Worm (Caenorhabditis elegans) whole organism, late embryonic: ENCODE results near the gene atgp-2.
A peak's percentile ranks its signal among the peaks of the same experiment; 100 is the strongest.

Source experiments
- C08G9.2 ChIP-seq: sonication (generic microtip); optimal IDR thresholded peaks from 2 replicates; lab custom pipeline; 2016; ENCODE audit warnings: mild to moderate bottlenecking, missing genetic modification characterization, moderate library complexity, missing compliant biosample characterization
- K02D7.2 ChIP-seq: sonication (generic microtip); optimal IDR thresholded peaks from 2 replicates; lab custom pipeline; 2017; ENCODE audit warnings: mild to moderate bottlenecking, missing genetic modification characterization, missing compliant biosample characterization
- K09A11.1 ChIP-seq: sonication (generic microtip); optimal IDR thresholded peaks from 2 replicates; lab custom pipeline; 2017; ENCODE audit warnings: antibody characterized with exemption, mild to moderate bottlenecking, missing genetic modification characterization, missing compliant biosample characterization; ENCODE audit not compliant: insufficient read depth
- Y22D7AL.16 ChIP-seq: sonication (generic microtip); optimal IDR thresholded peaks from 2 replicates; lab custom pipeline; 2016; ENCODE audit warnings: missing genetic modification characterization, missing compliant biosample characterization
- ahr-1 ChIP-seq: sonication (generic microtip); optimal IDR thresholded peaks from 2 replicates; lab custom pipeline; 2016; ENCODE audit warnings: missing genetic modification characterization, missing compliant biosample characterization
- ceh-14 ChIP-seq: sonication (generic microtip); optimal IDR thresholded peaks from 2 replicates; lab custom pipeline; 2016; ENCODE audit warnings: missing genotype, missing genetic modification characterization, missing compliant biosample characterization
- ceh-18 ChIP-seq: sonication (generic microtip); optimal IDR thresholded peaks from 2 replicates; lab custom pipeline; 2016; ENCODE audit warnings: missing genetic modification characterization, missing compliant biosample characterization
- ceh-19 ChIP-seq: fragments of 200-800 bp; sonication (Bioruptor generic); optimal IDR thresholded peaks from 2 replicates; lab custom pipeline; 2018; ENCODE audit warnings: mild to moderate bottlenecking, missing genetic modification characterization, missing compliant biosample characterization
- ceh-2 ChIP-seq: sonication (generic microtip); optimal IDR thresholded peaks from 2 replicates; lab custom pipeline; 2016; ENCODE audit warnings: missing genotype, missing genetic modification characterization, missing compliant biosample characterization
- ceh-22 ChIP-seq: sonication (generic microtip); optimal IDR thresholded peaks from 2 replicates; lab custom pipeline; 2017; ENCODE audit warnings: missing biosample characterization, missing genetic modification characterization
- ceh-45 ChIP-seq: fragments of 200-800 bp; sonication (Bioruptor generic); IDR thresholded peaks from 2 replicates; pipeline ENCODE4 v1.3.6; 2022; ENCODE audit warnings: missing genetic modification reagents, missing genetic modification characterization, missing compliant biosample characterization
- ceh-6 ChIP-seq: fragments of 200-800 bp; sonication (Bioruptor generic); optimal IDR thresholded peaks from 2 replicates; lab custom pipeline; 2018; ENCODE audit warnings: mild to moderate bottlenecking, missing genetic modification characterization, missing compliant biosample characterization
- ceh-9 ChIP-seq: sonication (generic microtip); optimal IDR thresholded peaks from 2 replicates; lab custom pipeline; 2016; ENCODE audit warnings: mild to moderate bottlenecking, missing genetic modification characterization, inconsistent platforms, missing compliant biosample characterization
- dmd-4 ChIP-seq: sonication (generic microtip); optimal IDR thresholded peaks from 2 replicates; lab custom pipeline; 2016; ENCODE audit warnings: borderline replicate concordance, missing genetic modification characterization, missing compliant biosample characterization
- elt-2 ChIP-seq: sonication (generic microtip); optimal IDR thresholded peaks from 2 replicates; lab custom pipeline; 2016; ENCODE audit warnings: missing genetic modification reagents, missing genetic modification characterization, missing compliant biosample characterization
- elt-4 ChIP-seq: sonication (generic microtip); optimal IDR thresholded peaks from 2 replicates; lab custom pipeline; 2016; ENCODE audit warnings: missing genetic modification characterization, missing compliant biosample characterization
- fkh-10 ChIP-seq: fragments of 150-350 bp; optimal IDR thresholded peaks from 2 replicates; lab custom pipeline; 2014; ENCODE audit warnings: missing biosample characterization, missing genetic modification reagents, missing genetic modification characterization
- fkh-6 ChIP-seq: sonication (generic microtip); optimal IDR thresholded peaks from 2 replicates; lab custom pipeline; 2016; ENCODE audit warnings: missing genetic modification characterization, missing compliant biosample characterization
- gmeb-2 ChIP-seq: sonication (generic microtip); optimal IDR thresholded peaks from 2 replicates; lab custom pipeline; 2016; ENCODE audit warnings: missing genetic modification characterization, inconsistent platforms, missing compliant biosample characterization
- hlh-30 ChIP-seq: sonication (generic microtip); optimal IDR thresholded peaks from 2 replicates; lab custom pipeline; 2017; ENCODE audit warnings: antibody characterized with exemption, missing genetic modification characterization, missing compliant biosample characterization; ENCODE audit not compliant: insufficient read depth
- hlh-6 ChIP-seq: sonication (generic microtip); optimal IDR thresholded peaks from 2 replicates; lab custom pipeline; 2016; ENCODE audit warnings: missing genotype, missing genetic modification characterization, missing compliant biosample characterization
- hlh-8 ChIP-seq: sonication (generic microtip); optimal IDR thresholded peaks from 2 replicates; lab custom pipeline; 2016; ENCODE audit warnings: missing genotype, missing genetic modification characterization, missing compliant biosample characterization
- lim-6 ChIP-seq: sonication (generic microtip); optimal IDR thresholded peaks from 2 replicates; lab custom pipeline; 2016; ENCODE audit warnings: missing genetic modification characterization, missing compliant biosample characterization
- madf-2 ChIP-seq: sonication (generic microtip); optimal IDR thresholded peaks from 2 replicates; lab custom pipeline; 2017; ENCODE audit warnings: missing genetic modification characterization, missing compliant biosample characterization
- mec-3 ChIP-seq: sonication (generic microtip); optimal IDR thresholded peaks from 2 replicates; lab custom pipeline; 2016; ENCODE audit warnings: borderline replicate concordance, missing genetic modification characterization, missing compliant biosample characterization
- nhr-11 ChIP-seq: fragments of 150-350 bp; optimal IDR thresholded peaks from 2 replicates; lab custom pipeline; 2014; ENCODE audit warnings: missing biosample characterization, missing genetic modification characterization
- npax-4 ChIP-seq: sonication (generic microtip); optimal IDR thresholded peaks from 2 replicates; lab custom pipeline; 2016; ENCODE audit warnings: missing genetic modification characterization, missing compliant biosample characterization
- pag-3 ChIP-seq: sonication (generic microtip); optimal IDR thresholded peaks from 2 replicates; lab custom pipeline; 2016; ENCODE audit warnings: missing compliant biosample characterization, missing genetic modification characterization, borderline replicate concordance
- pat-9 ChIP-seq: fragments of 200-800 bp; sonication (Bioruptor generic); optimal IDR thresholded peaks from 2 replicates; lab custom pipeline; 2018; ENCODE audit warnings: mild to moderate bottlenecking, missing genetic modification characterization, moderate library complexity, missing compliant biosample characterization
- pax-1 ChIP-seq: fragments of 150-350 bp; optimal IDR thresholded peaks from 2 replicates; lab custom pipeline; 2014; ENCODE audit warnings: missing biosample characterization, missing genetic modification characterization
- pha-4 ChIP-seq: fragments of 150-350 bp; optimal IDR thresholded peaks from 2 replicates; lab custom pipeline; 2018; ENCODE audit warnings: missing biosample characterization, missing genetic modification reagents, missing genetic modification characterization
- pqm-1 ChIP-seq: sonication (generic microtip); optimal IDR thresholded peaks from 2 replicates; lab custom pipeline; 2016; ENCODE audit warnings: missing genetic modification characterization, missing compliant biosample characterization
- pros-1 ChIP-seq: fragments of 150-350 bp; optimal IDR thresholded peaks from 2 replicates; lab custom pipeline; 2014; ENCODE audit warnings: missing biosample characterization, missing genetic modification reagents, missing genetic modification characterization
- rnt-1 ChIP-seq: sonication (generic microtip); optimal IDR thresholded peaks from 2 replicates; lab custom pipeline; 2016; ENCODE audit warnings: missing genetic modification characterization, missing compliant biosample characterization
- sox-2 ChIP-seq: fragments of 200-800 bp; sonication (Bioruptor generic); IDR thresholded peaks from 2 replicates; pipeline ENCODE4 v1.3.6; 2022; ENCODE audit warnings: missing genetic modification reagents, missing genetic modification characterization, missing compliant biosample characterization
- syd-9 ChIP-seq: sonication (generic microtip); optimal IDR thresholded peaks from 2 replicates; lab custom pipeline; 2016; ENCODE audit warnings: mild to moderate bottlenecking, missing genetic modification characterization, moderate library complexity, missing compliant biosample characterization
- tbx-7 ChIP-seq: sonication (generic microtip); optimal IDR thresholded peaks from 2 replicates; lab custom pipeline; 2016; ENCODE audit warnings: missing genotype, missing genetic modification characterization, missing compliant biosample characterization
- unc-55 ChIP-seq: sonication (generic microtip); optimal IDR thresholded peaks from 2 replicates; lab custom pipeline; 2017; ENCODE audit warnings: missing biosample characterization, missing genetic modification reagents, missing genetic modification characterization

The atgp-2 gene

DNA sequence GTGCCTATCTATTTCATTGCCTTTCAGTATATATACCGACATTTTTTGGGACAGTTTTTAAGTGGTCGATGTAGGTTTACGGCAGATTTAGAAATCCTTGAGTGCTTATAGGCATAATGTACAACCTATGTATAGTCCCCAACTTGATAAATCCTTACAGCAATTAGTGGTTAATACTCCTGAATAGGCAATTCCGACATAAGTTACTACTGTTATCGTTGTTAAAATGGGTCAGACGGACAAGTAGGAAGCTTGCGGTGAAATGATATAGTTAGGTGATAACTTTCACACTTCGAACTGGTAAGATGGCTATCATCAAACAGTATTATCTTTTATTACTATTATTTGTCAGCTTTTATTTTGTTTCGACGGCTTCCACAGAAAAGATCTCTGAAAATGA is 21.1 kb downstream of the atgp-2 start, which contains the start of gene mltn-10:
Gene mltn-10 (plus strand): TSS at position 301 of the 400 bp plus-strand sequence.
- TF ChIP-seq ceh-19 (GFP tag; lab: Kevin White, UChicago) (no peak), nhr-11 (tag; lab: Kevin White, UChicago) (no peak), hlh-30 (tag; lab: Kevin White, UChicago) (no peak)

DNA sequence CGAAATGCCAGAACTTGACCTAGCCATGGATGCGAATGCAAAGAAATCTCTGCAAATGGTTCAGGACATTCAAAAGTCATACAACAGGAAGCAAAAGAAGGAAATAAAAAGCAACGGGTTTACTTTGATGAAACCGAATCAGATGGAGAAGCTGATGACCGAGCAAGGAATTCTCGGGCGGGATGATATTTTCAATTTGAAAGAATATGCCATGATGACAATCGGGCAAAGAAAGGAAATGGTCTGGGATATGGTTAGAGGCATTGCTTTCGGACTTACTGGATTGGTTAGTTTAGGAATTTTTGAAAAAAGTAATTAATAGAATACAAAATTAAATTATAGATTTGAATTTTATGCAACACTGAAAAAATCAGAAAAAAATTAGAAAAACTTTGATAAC is 23.2 kb downstream of the atgp-2 start:
- no peak for TF ChIP-seq fkh-10 (GFP tag; lab: Kevin White, UChicago)
- TF ChIP-seq, all 69 proteins: peak for 0

DNA sequence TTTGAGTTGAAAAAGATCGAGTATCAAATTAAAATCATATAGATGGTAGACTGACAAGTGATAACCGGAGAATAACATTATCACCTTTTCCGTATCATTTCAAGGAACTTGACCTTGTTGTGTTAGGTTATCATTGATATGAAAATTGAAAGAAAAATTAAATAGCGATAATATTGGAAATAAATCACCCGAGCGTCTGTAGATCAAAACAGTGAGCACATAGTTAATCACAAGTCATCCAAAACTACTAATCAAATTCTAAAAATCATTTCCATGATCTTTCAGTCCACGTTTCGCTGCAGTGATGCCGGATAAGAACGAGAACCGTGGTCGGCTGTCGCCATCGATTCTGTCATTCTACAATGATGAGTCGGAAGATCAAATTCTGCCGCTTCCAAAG is 24.1 kb downstream of the atgp-2 start:
- TF ChIP-seq elt-2 (tag; lab: Kevin White, UChicago) (peak; percentile 33), K02D7.2 (no peak), ceh-2 (no peak), unc-55 (GFP tag; lab: Kevin White, UChicago) (no peak), pag-3 (tag; lab: Kevin White, UChicago) (no peak), hlh-8 (tag; lab: Kevin White, UChicago) (no peak), syd-9 (tag; lab: Kevin White, UChicago) (no peak)

DNA sequence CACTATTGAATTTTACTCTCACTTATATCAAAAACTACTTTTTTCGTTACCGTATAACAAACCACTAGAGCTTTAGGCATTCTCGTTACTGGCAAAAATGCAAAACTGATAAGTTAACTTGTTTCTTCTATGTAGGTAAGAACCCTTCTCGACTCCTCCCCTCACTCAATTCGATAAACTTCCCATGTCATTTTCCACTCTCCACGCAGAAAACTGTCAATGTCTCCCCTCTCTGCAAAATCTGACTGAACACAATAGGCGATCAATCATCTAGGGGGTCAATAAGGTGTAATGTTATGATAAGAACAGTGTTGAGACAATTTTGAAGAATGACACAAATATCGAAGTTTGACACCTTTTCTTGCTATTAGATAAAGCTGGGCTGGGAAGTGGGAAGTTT is 25.1 kb downstream of the atgp-2 start:
- TF ChIP-seq fkh-6 (no peak), ceh-14 (tag; lab: Kevin White, UChicago) (no peak), rnt-1 (tag; lab: Kevin White, UChicago) (no peak), pqm-1 (tag; lab: Kevin White, UChicago) (no peak), pros-1 (tag; lab: Kevin White, UChicago) (no peak), elt-4 (tag; lab: Kevin White, UChicago) (no peak), madf-2 (tag; lab: Kevin White, UChicago) (no peak), ceh-6 (no peak), npax-4 (no peak), ceh-18 (tag; lab: Kevin White, UChicago) (no peak), gmeb-2 (tag; lab: Kevin White, UChicago) (no peak), C08G9.2 (tag; lab: Kevin White, UChicago) (no peak), tbx-7 (tag; lab: Kevin White, UChicago) (no peak), lim-6 (tag; lab: Kevin White, UChicago) (no peak)
- TF ChIP-seq, all 69 proteins: peak for 0

DNA sequence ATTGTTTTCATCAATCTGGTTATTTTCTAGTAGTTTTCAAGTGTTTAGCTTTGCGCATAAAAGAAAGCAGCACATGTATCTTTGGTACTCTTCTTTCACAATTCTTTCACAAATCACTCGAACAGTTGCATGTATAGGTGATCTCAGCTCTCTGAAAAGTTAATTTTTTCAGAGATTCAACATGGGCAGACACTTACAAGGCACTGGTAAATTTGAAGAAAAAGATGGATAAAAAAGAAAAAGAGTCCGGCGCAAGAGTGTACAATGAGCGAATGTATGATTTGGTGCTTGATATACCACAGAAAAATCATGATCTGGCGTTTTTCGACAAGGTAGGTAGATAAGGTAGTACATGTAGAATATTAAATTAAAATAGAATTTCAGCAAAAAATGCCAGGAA is 25.7 kb downstream of the atgp-2 start:
- TF ChIP-seq mec-3 (tag; lab: Kevin White, UChicago) (no peak), ceh-9 (no peak), ceh-22 (tag; lab: Kevin White, UChicago) (no peak), hlh-6 (no peak), hlh-8 (tag; lab: Kevin White, UChicago) (no peak), ahr-1 (tag; lab: Kevin White, UChicago) (no peak), sox-2 (no peak), ceh-2 (no peak), C08G9.2 (tag; lab: Kevin White, UChicago) (no peak), ceh-45 (GFP tag; lab: Robert Waterston, UW) (no peak), dmd-4 (tag; lab: Kevin White, UChicago) (no peak), npax-4 (no peak), madf-2 (tag; lab: Kevin White, UChicago) (no peak), fkh-6 (no peak)

DNA sequence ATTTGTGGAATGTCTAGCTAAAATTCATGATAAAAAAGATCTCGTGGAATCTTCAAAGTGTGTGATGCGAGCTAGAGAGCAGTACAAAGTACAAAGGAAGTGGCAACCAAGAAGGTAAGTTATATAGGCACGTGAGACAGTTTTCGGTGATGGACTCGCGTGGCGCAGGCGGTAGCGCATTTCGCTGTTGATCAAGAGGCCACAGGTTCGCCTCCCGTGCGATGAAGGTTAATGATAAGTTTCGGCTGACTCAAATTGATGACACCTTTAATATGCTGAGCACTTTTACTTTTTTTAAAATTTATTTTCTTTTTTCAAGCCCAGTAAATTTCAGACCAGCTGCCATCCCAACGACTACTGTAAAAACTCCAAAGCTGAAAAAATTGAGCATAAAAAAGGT is 27.0 kb downstream of the atgp-2 start:
- TF ChIP-seq K09A11.1 (tag; lab: Kevin White, UChicago): no peak
- no peak for TF ChIP-seq ceh-19 (GFP tag; lab: Kevin White, UChicago)
- TF ChIP-seq ceh-2: no peak
- TF ChIP-seq Y22D7AL.16 (tag; lab: Kevin White, UChicago): no peak
- no peak for TF ChIP-seq pha-4
- TF ChIP-seq sox-2: no peak
- TF ChIP-seq pat-9: no peak
- no peak for TF ChIP-seq fkh-6
- no peak for TF ChIP-seq pax-1 (tag; lab: Kevin White, UChicago)
